Worm (Caenorhabditis elegans) whole organism, L2 larva: ENCODE measurements around the gene F45D3.4.

Experiments used
- ZK546.5 ChIP-seq: sonication (generic microtip); optimal IDR thresholded peaks from 2 replicates; lab custom pipeline; 2017; ENCODE audit warnings: missing biosample characterization, missing genetic modification characterization
- ama-1 ChIP-seq: fragments of 150-350 bp; optimal IDR thresholded peaks from 2 replicates; lab custom pipeline; 2018; ENCODE audit warnings: inconsistent platforms
- egl-27 ChIP-seq: sonication (generic microtip); optimal IDR thresholded peaks from 3 replicates; lab custom pipeline; 2017; ENCODE audit warnings: missing biosample characterization, missing genetic modification reagents, missing genetic modification characterization
- lin-39 ChIP-seq: fragments of 150-350 bp; optimal IDR thresholded peaks from 2 replicates; lab custom pipeline; 2014; ENCODE audit warnings: missing biosample characterization, missing genetic modification reagents, missing genetic modification characterization
- mdl-1 ChIP-seq, 2 experiments: fragments of 150-350 bp in 1 of 2; sonication (generic microtip) in 1 of 2; optimal IDR thresholded peaks; 2 replicates each; lab custom pipeline; 2017; ENCODE audit warnings: missing biosample characterization in 2 of 2, missing genetic modification characterization in 2 of 2
- nhr-11 ChIP-seq: fragments of 150-350 bp; optimal IDR thresholded peaks from 2 replicates; lab custom pipeline; 2014; ENCODE audit warnings: missing biosample characterization, missing genetic modification characterization
- nhr-129 ChIP-seq: fragments of 150-350 bp; optimal IDR thresholded peaks from 2 replicates; lab custom pipeline; 2014; ENCODE audit warnings: missing biosample characterization, missing genetic modification characterization
- nhr-21 ChIP-seq: fragments of 150-350 bp; optimal IDR thresholded peaks from 2 replicates; lab custom pipeline; 2014; ENCODE audit warnings: missing biosample characterization, missing genetic modification characterization
- nhr-237 ChIP-seq: fragments of 150-350 bp; optimal IDR thresholded peaks from 2 replicates; lab custom pipeline; 2014; ENCODE audit warnings: missing biosample characterization, missing genetic modification characterization
- nhr-77 ChIP-seq: fragments of 150-350 bp; optimal IDR thresholded peaks from 2 replicates; lab custom pipeline; 2014; ENCODE audit warnings: missing biosample characterization, missing genetic modification characterization

DNA sequence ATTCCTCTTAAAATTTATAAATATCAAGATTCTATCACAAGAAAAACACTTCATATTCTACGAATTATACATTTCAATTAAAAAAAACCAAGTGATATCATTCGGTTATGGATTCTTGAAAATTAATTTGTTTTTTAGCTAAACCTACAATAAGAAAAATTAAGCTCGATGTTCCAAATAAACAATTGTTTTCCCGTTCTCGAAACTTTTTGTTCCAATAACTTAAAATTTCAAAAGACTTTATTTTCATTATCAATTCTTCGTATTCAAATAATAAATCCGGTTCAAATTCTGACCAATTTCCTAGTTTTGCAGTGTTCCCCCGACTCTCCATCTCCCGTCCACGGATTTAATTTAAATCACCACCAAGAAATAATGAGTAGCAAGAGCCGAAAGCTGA lies 26.3 kb upstream of the F45D3.4 start, which contains the start of gene E02A10.3:
- TF ChIP-seq ZK546.5 (tag; lab: Kevin White, UChicago) (no peak), nhr-21 (tag; lab: Kevin White, UChicago) (no peak), ama-1 (lab: Kevin White, UChicago) (no peak), nhr-237 (no peak), nhr-129 (tag; lab: Kevin White, UChicago) (no peak), mdl-1 (tag; optimal IDR thresholded peaks at IDR 0.05; lab: Kevin White, UChicago) (no peak), lin-39 (no peak), egl-27 (tag; lab: Kevin White, UChicago) (no peak), nhr-77 (no peak), nhr-11 (tag; lab: Kevin White, UChicago) (no peak)
